Fruit fly (Drosophila melanogaster): ENCODE measurements around the gene CG4887.
A peak's percentile ranks its signal among the peaks of the same experiment; 100 is the strongest.

CG4887 gene

DNA sequence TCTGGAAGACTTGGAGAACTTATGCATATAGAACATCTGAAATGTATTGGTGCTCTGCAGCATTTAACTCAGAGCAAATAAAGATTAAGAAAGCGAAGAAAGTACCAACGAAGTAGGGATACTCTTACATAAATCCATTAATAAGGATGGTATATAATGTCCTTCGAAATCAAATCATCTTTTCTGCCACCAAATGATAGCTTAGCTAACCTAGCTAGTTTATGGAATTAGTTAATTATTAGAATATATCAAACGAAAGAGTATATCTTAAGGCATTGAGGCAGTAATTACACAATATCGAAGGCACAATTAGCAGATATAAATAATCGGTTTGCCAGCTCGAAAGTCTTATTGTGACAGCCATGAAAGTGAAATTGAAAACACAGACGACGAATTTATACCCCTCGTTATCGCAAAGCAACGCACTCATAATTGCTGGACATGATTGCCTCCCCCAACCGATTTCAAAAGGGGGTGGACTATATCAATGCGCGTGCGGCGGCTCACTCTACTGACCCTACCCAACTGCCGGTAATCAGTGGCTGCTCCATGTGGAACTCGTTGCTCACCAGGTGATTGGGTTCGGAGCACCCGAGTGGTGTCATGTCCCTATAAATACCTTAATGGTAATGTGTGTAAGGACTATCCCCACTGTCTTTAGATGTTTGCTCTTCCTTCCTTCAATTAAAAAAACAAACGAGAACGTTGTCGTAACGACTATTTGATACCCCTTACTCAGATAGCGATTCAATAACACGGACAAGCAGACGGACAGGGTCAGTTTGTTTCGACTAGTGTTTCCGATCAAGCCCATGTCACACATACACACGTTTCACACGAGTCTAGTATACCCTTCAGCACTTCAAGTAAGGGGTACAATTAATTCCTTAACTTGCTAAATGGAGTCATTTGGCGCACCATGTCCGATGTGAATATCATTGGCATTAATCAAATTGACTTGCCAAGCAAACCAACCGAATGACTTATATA lies 28.1 kb upstream of the CG4887 start (continued):
- TF ChIP-seq Nf-YC (tag; optimal IDR thresholded peaks at IDR 0.05) = no peak
- TF ChIP-seq corto (GFP tag; optimal IDR thresholded peaks at IDR 0.05) = peak; percentile 81
- peak; percentile 23 for TF ChIP-seq CG12659 (GFP tag; optimal IDR thresholded peaks at IDR 0.05)
- peak; percentile 2 for TF ChIP-seq kah (GFP tag; optimal IDR thresholded peaks at IDR 0.05)
- peak; percentile 54 for TF ChIP-seq CG9817 (tag; optimal IDR thresholded peaks at IDR 0.05)
- TF ChIP-seq schlank (tag; optimal IDR thresholded peaks at IDR 0.05) = peak; percentile 16
- TF ChIP-seq CG3065 (GFP tag; optimal IDR thresholded peaks at IDR 0.05) = no peak
- TF ChIP-seq CG13775 (GFP tag; optimal IDR thresholded peaks at IDR 0.05) = no peak
- TF ChIP-seq caup (GFP tag; optimal IDR thresholded peaks at IDR 0.05; ENCODE audit: severe bottlenecking) = peak; percentile 23
- no peak for TF ChIP-seq CG11085 (GFP tag; IDR thresholded peaks at IDR 0.05)
- peak; percentile 57 for TF ChIP-seq CG10147 (GFP tag; optimal IDR thresholded peaks at IDR 0.05)
- peak; percentile 64 for TF ChIP-seq CG10979 (tag; optimal IDR thresholded peaks at IDR 0.05)
- peak; percentile 57 for TF ChIP-seq CG17829 (tag; optimal IDR thresholded peaks at IDR 0.05)
- 0 out of 2 replicates have a peak, but pooled peaks have one; percentile 38 for TF ChIP-seq Ada2b (GFP tag; IDR thresholded peaks at IDR 0.05)
- TF ChIP-seq CG31441 (GFP tag; IDR thresholded peaks at IDR 0.05) = peak; percentile 47
- no peak for TF ChIP-seq CG15073 (GFP tag; optimal IDR thresholded peaks at IDR 0.05)
- TF ChIP-seq D (optimal IDR thresholded peaks at IDR 0.05) = no peak
- peak; percentile 54 for TF ChIP-seq D (GFP tag; optimal IDR thresholded peaks at IDR 0.05)
- TF ChIP-seq Jarid2 (GFP tag; optimal IDR thresholded peaks at IDR 0.05) = no peak
- no peak for TF ChIP-seq Opbp (GFP tag; IDR thresholded peaks at IDR 0.05; ENCODE audit: partially characterized antibody)
- TF ChIP-seq CG7745 (tag; optimal IDR thresholded peaks at IDR 0.05) = no peak
- TF ChIP-seq nerfin-1 (tag; optimal IDR thresholded peaks at IDR 0.05) = peak; percentile 11
- TF ChIP-seq CG43689 (GFP tag; IDR thresholded peaks at IDR 0.05) = no peak
- no peak for TF ChIP-seq CG17186 (GFP tag; optimal IDR thresholded peaks at IDR 0.05)
- TF ChIP-seq CG10462 (GFP tag; optimal IDR thresholded peaks at IDR 0.05) = peak; percentile 1
- TF ChIP-seq CG6654 (GFP tag; optimal IDR thresholded peaks at IDR 0.05) = peak; percentile 4
- TF ChIP-seq CG1233 (GFP tag; optimal IDR thresholded peaks at IDR 0.05) = peak; percentile 43
- TF ChIP-seq ken (GFP tag; IDR thresholded peaks at IDR 0.05) = peak; percentile 62; the same call in 1 of the 3 replicates
- TF ChIP-seq BtbVII (GFP tag; optimal IDR thresholded peaks at IDR 0.05) = peak; percentile 42
- TF ChIP-seq cad (GFP tag; optimal IDR thresholded peaks at IDR 0.05) = no peak
- TF ChIP-seq tap (tag; optimal IDR thresholded peaks at IDR 0.05) = peak; percentile 62
- no peak for TF ChIP-seq ab (GFP tag; optimal IDR thresholded peaks at IDR 0.05)
- TF ChIP-seq CkIIα-i1 (GFP tag; IDR thresholded peaks at IDR 0.05) = no peak
- TF ChIP-seq klu (GFP tag; IDR thresholded peaks at IDR 0.05) = no peak
- no peak for TF ChIP-seq kni (GFP tag; optimal IDR thresholded peaks at IDR 0.05)
- peak; percentile 21 for TF ChIP-seq CG8359 (GFP tag; optimal IDR thresholded peaks at IDR 0.05; ENCODE audit: borderline replicate concordance)
- TF ChIP-seq emc (GFP tag; optimal IDR thresholded peaks at IDR 0.05) = no peak
- peak; percentile 21 for TF ChIP-seq CG6254 (GFP tag; optimal IDR thresholded peaks at IDR 0.05)
- peak; percentile 26 for TF ChIP-seq CG16863 (GFP tag; optimal IDR thresholded peaks at IDR 0.05)
- TF ChIP-seq sim (GFP tag; IDR thresholded peaks at IDR 0.05) = peak; percentile 29; the same call in 1 of the 2 replicates
- no peak for TF ChIP-seq Neu2 (GFP tag; optimal IDR thresholded peaks at IDR 0.05; ENCODE audit: borderline replicate concordance)
- TF ChIP-seq Rfx (GFP tag; IDR thresholded peaks at IDR 0.05) = peak; percentile 23; the same call in 1 of the 2 replicates
- TF ChIP-seq phol (tag; optimal IDR thresholded peaks at IDR 0.05) = peak; percentile 72
- peak; percentile 67 for TF ChIP-seq CG7839 (tag; optimal IDR thresholded peaks at IDR 0.05)
- TF ChIP-seq Mad (GFP tag; optimal IDR thresholded peaks at IDR 0.05) = no peak
- TF ChIP-seq NfI (GFP tag; optimal IDR thresholded peaks at IDR 0.05) = peak; percentile 0
- TF ChIP-seq CG10959 (GFP tag; IDR thresholded peaks at IDR 0.05) = no peak
- peak; percentile 65 for TF ChIP-seq CG12071 (GFP tag; optimal IDR thresholded peaks at IDR 0.05)
